Fruit fly (Drosophila melanogaster) whole organism, wandering third instar larva: ENCODE results near the gene Reck.

Source experiments
- Abd-B ChIP-seq: fragments of >200 bp; optimal IDR thresholded peaks from 2 replicates; lab custom pipeline; 2017; ENCODE audit warnings: missing biosample characterization, missing genetic modification characterization
- CG32264 ChIP-seq: fragments of 200-800 bp; sonication (Bioruptor generic); optimal IDR thresholded peaks from 2 replicates; lab custom pipeline; 2016; ENCODE audit warnings: missing biosample characterization, missing genetic modification characterization
- CG9705 ChIP-seq: fragments of 200-800 bp; sonication (Bioruptor generic); optimal IDR thresholded peaks from 2 replicates; lab custom pipeline; 2018; ENCODE audit warnings: missing biosample characterization, mild to moderate bottlenecking, missing genetic modification characterization
- CrebA ChIP-seq: fragments of 200-800 bp; sonication (Bioruptor generic); optimal IDR thresholded peaks from 2 replicates; lab custom pipeline; 2016; ENCODE audit warnings: missing biosample characterization, mild to moderate bottlenecking, missing genetic modification characterization, borderline replicate concordance
- Dfd ChIP-seq: fragments of >200 bp; optimal IDR thresholded peaks from 2 replicates; lab custom pipeline; 2017; ENCODE audit warnings: missing biosample characterization, missing genetic modification characterization
- Dif ChIP-seq: fragments of 200-275, 200-300 bp; sonication (Bioruptor generic); optimal IDR thresholded peaks from 2 replicates; lab custom pipeline; 2018; ENCODE audit warnings: missing biosample characterization, missing genetic modification characterization; ENCODE audit not compliant: partially characterized antibody
- GATAd ChIP-seq: sonication (Bioruptor generic); optimal IDR thresholded peaks from 2 replicates; lab custom pipeline; 2016; ENCODE audit warnings: missing biosample characterization, missing genetic modification characterization
- HLH106 ChIP-seq: fragments of 200-800 bp; optimal IDR thresholded peaks from 3 replicates; lab custom pipeline; 2019; ENCODE audit warnings: missing biosample characterization, mild to moderate bottlenecking, missing genetic modification characterization, moderate library complexity
- Hnf4 ChIP-seq: fragments of 200-800 bp; sonication (Bioruptor generic); optimal IDR thresholded peaks from 2 replicates; lab custom pipeline; 2016; ENCODE audit warnings: missing biosample characterization, mild to moderate bottlenecking, missing genetic modification characterization
- Hr78 ChIP-seq: fragments of >200 bp; optimal IDR thresholded peaks from 2 replicates; lab custom pipeline; 2017; ENCODE audit warnings: missing biosample characterization, missing genetic modification characterization
- Hr83 ChIP-seq: fragments of 200-300 bp; sonication (Bioruptor generic); optimal IDR thresholded peaks from 2 replicates; lab custom pipeline; 2016; ENCODE audit warnings: missing biosample characterization, mild to moderate bottlenecking, missing genetic modification characterization, moderate library complexity; ENCODE audit not compliant: poor library complexity, severe bottlenecking
- Jra ChIP-seq: sonication (Bioruptor generic); optimal IDR thresholded peaks from 2 replicates; lab custom pipeline; 2016; ENCODE audit warnings: missing biosample characterization, missing genetic modification characterization
- Mio ChIP-seq: sonication (Bioruptor generic); optimal IDR thresholded peaks from 2 replicates; lab custom pipeline; 2016; ENCODE audit warnings: missing biosample characterization, missing genetic modification characterization
- Myc ChIP-seq: fragments of >200 bp; optimal IDR thresholded peaks from 2 replicates; lab custom pipeline; 2017
- N ChIP-seq: fragments of >200 bp; optimal IDR thresholded peaks from 2 replicates; lab custom pipeline; 2018; ENCODE audit warnings: missing biosample characterization, missing external identifiers, missing genetic modification characterization
- OdsH ChIP-seq: fragments of 200-800 bp; sonication (Bioruptor generic); optimal IDR thresholded peaks from 2 replicates; lab custom pipeline; 2016; ENCODE audit warnings: missing biosample characterization, mild to moderate bottlenecking, missing genetic modification characterization
- Rel ChIP-seq, 2 experiments: fragments of 200-800 bp; sonication (Bioruptor generic) in 1 of 2; optimal IDR thresholded peaks; 2 replicates in 1 of 2; 3 replicates in 1 of 2; lab custom pipeline; 2016 to 2019; ENCODE audit warnings: mild to moderate bottlenecking in 2 of 2, missing biosample characterization in 2 of 2, missing genetic modification characterization in 2 of 2, moderate library complexity in 1 of 2
- Sp1 ChIP-seq: fragments of 200-800 bp; sonication (Bioruptor generic); optimal IDR thresholded peaks from 3 replicates; lab custom pipeline; 2019; ENCODE audit warnings: missing biosample characterization, mild to moderate bottlenecking, missing genetic modification characterization, moderate library complexity
- Vsx2 ChIP-seq: fragments of 200-300, 225-300 bp; sonication (Bioruptor generic); optimal IDR thresholded peaks from 2 replicates; lab custom pipeline; 2018; ENCODE audit warnings: missing biosample characterization, missing genetic modification characterization; ENCODE audit not compliant: partially characterized antibody
- br ChIP-seq: fragments of 200-800 bp; sonication (Bioruptor generic); optimal IDR thresholded peaks from 2 replicates; lab custom pipeline; 2016; ENCODE audit warnings: missing biosample characterization, missing genetic modification characterization
- brk ChIP-seq: fragments of 200-800 bp; sonication (Bioruptor generic); optimal IDR thresholded peaks from 2 replicates; lab custom pipeline; 2016; ENCODE audit warnings: missing biosample characterization, mild to moderate bottlenecking, missing genetic modification characterization
- dl ChIP-seq, 2 experiments: fragments of 175-275, 200-275 bp in 1 of 2; fragments of 200-275 bp in 1 of 2; sonication (Bioruptor generic); optimal IDR thresholded peaks; lab custom pipeline; 2018; ENCODE audit warnings: mild to moderate bottlenecking in 2 of 2, missing biosample characterization in 2 of 2, missing genetic modification characterization in 2 of 2, moderate library complexity in 2 of 2; ENCODE audit not compliant: partially characterized antibody in 2 of 2, insufficient read depth in 1 of 2
- dmrt93B ChIP-seq: fragments of 200-800 bp; sonication (Bioruptor generic); optimal IDR thresholded peaks from 2 replicates; lab custom pipeline; 2018; ENCODE audit warnings: missing biosample characterization, mild to moderate bottlenecking, missing genetic modification characterization
- dsf ChIP-seq: sonication (Bioruptor generic); optimal IDR thresholded peaks from 2 replicates; lab custom pipeline; 2016; ENCODE audit warnings: missing biosample characterization, missing genetic modification characterization, borderline replicate concordance
- ey ChIP-seq: fragments of 200-800 bp; sonication (Bioruptor generic); optimal IDR thresholded peaks from 2 replicates; lab custom pipeline; 2016; ENCODE audit warnings: missing biosample characterization, missing genetic modification characterization
- foxo ChIP-seq, 2 experiments: fragments of 200-800 bp; sonication (Bioruptor generic); optimal IDR thresholded peaks; 2 replicates in 1 of 2; 3 replicates in 1 of 2; lab custom pipeline; 2016 to 2017; ENCODE audit warnings: missing biosample characterization in 2 of 2, missing genetic modification characterization in 2 of 2
- fru ChIP-seq: fragments of 200-800 bp; sonication (Bioruptor generic); optimal IDR thresholded peaks from 3 replicates; lab custom pipeline; 2016; ENCODE audit warnings: missing biosample characterization, mild to moderate bottlenecking, missing genetic modification characterization
- h ChIP-seq: fragments of 200-800 bp; sonication (Bioruptor generic); optimal IDR thresholded peaks from 3 replicates; lab custom pipeline; 2016; ENCODE audit warnings: missing biosample characterization, mild to moderate bottlenecking, missing genetic modification characterization
- jim ChIP-seq: fragments of 175-275, 200-325 bp; sonication (Bioruptor generic); optimal IDR thresholded peaks from 2 replicates; lab custom pipeline; 2016; ENCODE audit warnings: missing biosample characterization, mild to moderate bottlenecking, missing genetic modification characterization
- lola ChIP-seq: fragments of >200 bp; optimal IDR thresholded peaks from 2 replicates; lab custom pipeline; 2017; ENCODE audit warnings: missing biosample characterization, missing genetic modification characterization
- pan ChIP-seq: fragments of >200 bp; optimal IDR thresholded peaks from 2 replicates; lab custom pipeline; 2017
- psq ChIP-seq: fragments of 200-800 bp; sonication (Bioruptor generic); optimal IDR thresholded peaks from 3 replicates; lab custom pipeline; 2017; ENCODE audit warnings: missing biosample characterization, mild to moderate bottlenecking, missing genetic modification characterization, moderate library complexity
- rgr ChIP-seq: fragments of 200-800 bp; sonication (Bioruptor generic); optimal IDR thresholded peaks from 3 replicates; lab custom pipeline; 2016; ENCODE audit warnings: missing biosample characterization, mild to moderate bottlenecking, missing genetic modification characterization
- sage ChIP-seq: fragments of 200-800 bp; sonication (Bioruptor generic); optimal IDR thresholded peaks from 2 replicates; lab custom pipeline; 2016; ENCODE audit warnings: missing biosample characterization, mild to moderate bottlenecking, missing genetic modification characterization
- sv ChIP-seq: fragments of 200-800 bp; sonication (Bioruptor generic); optimal IDR thresholded peaks from 3 replicates; lab custom pipeline; 2016; ENCODE audit warnings: missing biosample characterization, missing genetic modification characterization
- tai ChIP-seq: sonication (Bioruptor generic); optimal IDR thresholded peaks from 2 replicates; lab custom pipeline; 2016; ENCODE audit warnings: missing biosample characterization, missing genetic modification characterization
- woc ChIP-seq: sonication (Bioruptor generic); optimal IDR thresholded peaks from 2 replicates; lab custom pipeline; 2016; ENCODE audit warnings: missing biosample characterization, mild to moderate bottlenecking, missing genetic modification characterization

The Reck gene

DNA sequence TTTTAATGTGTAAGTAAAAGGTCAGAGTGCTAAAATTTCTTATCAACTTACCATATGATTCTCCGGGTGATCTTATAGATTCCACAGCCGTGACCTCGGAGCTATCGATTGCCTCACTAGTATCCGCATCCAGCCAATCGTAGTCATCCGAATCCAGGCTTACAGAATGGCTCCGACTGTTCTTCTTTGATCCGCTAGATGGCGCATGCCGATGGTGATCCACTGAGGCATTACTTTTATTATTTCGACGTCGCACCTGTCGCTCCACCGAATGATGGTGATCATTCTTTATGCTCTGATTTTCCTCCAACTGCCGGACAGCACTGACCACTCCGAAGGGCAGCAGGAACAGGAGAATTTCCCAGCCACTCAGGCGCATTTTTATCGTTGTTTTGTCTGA is 2.7 kb downstream of the Reck start:
- no peak for TF ChIP-seq Dfd

dm6 chr3L:15010601-15011000 is 3.3 kb downstream of the Reck start:
- TF ChIP-seq tai (GFP tag; lab: Kevin White, UChicago) (no peak), Hnf4 (GFP tag; lab: Kevin White, UChicago) (no peak), pan (lab: Kevin White, UChicago) (no peak), fru (GFP tag; lab: Kevin White, UChicago) (no peak), ey (no peak), Jra (no peak), rgr (GFP tag; lab: Kevin White, UChicago) (no peak), Abd-B (GFP tag; lab: Kevin White, UChicago) (no peak)

dm6 chr3L:15009681-15010080 is 4.2 kb downstream of the Reck start:
- TF ChIP-seq br (GFP tag; lab: Kevin White, UChicago) (no peak), dmrt93B (GFP tag; lab: Kevin White, UChicago) (no peak), N (GFP tag; lab: Kevin White, UChicago) (no peak), Myc (lab: Kevin White, UChicago) (no peak), CG32264 (GFP tag; lab: Kevin White, UChicago) (no peak), fru (GFP tag; lab: Kevin White, UChicago) (no peak), CrebA (GFP tag; lab: Kevin White, UChicago) (no peak), Hr83 (no peak), tai (GFP tag; lab: Kevin White, UChicago) (no peak), Jra (no peak), HLH106 (tag; lab: Kevin White, UChicago) (no peak), dsf (GFP tag; lab: Kevin White, UChicago) (no peak), sage (GFP tag; lab: Kevin White, UChicago) (no peak), OdsH (GFP tag; lab: Kevin White, UChicago) (no peak)

dm6 chr3L:15007271-15007948 is 6.5 kb downstream of the Reck start:
- TF ChIP-seq HLH106 (tag; lab: Kevin White, UChicago) (peak; percentile 24), CrebA (GFP tag; lab: Kevin White, UChicago) (no peak), psq (GFP tag; lab: Kevin White, UChicago) (peak; percentile 7)

DNA sequence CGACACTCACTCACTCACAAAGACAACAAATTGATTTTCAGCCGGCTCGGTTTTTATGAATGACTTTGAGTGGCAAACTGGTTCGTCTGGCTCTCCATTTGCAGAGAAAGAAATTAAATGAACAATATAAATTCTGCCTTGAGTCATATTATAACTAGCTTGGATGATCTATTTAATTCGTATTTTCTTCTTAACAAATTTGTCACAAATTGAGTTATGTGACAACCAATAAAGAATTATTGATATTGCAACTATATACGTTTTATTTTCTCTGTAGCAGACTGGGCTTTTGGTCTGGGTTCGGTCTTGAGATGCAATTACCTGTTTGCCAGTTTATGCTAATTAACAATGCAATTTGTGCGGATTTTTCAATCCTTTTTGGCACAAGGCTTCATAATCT is 7.0 kb downstream of the Reck start:
- TF ChIP-seq tai (GFP tag; lab: Kevin White, UChicago) (no peak), Abd-B (GFP tag; lab: Kevin White, UChicago) (no peak), Sp1 (peak; percentile 23), dsf (GFP tag; lab: Kevin White, UChicago) (no peak), CG9705 (GFP tag; lab: Kevin White, UChicago) (no peak), Jra (peak; percentile 12), Hnf4 (GFP tag; lab: Kevin White, UChicago) (peak; percentile 51), CG32264 (GFP tag; lab: Kevin White, UChicago) (no peak), CrebA (GFP tag; lab: Kevin White, UChicago) (no peak), br (GFP tag; lab: Kevin White, UChicago) (peak; percentile 61), Hr78 (GFP tag; lab: Kevin White, UChicago) (no peak), h (GFP tag; lab: Kevin White, UChicago) (peak; percentile 58), pan (lab: Kevin White, UChicago) (no peak), Rel (GFP tag; optimal IDR thresholded peaks at IDR 0.05; lab: Kevin White, UChicago) (no peak), Rel (tag; optimal IDR thresholded peaks at IDR 0.05; lab: Kevin White, UChicago) (no peak), HLH106 (tag; lab: Kevin White, UChicago) (peak; percentile 40), Hr83 (no peak), jim (GFP tag; lab: Kevin White, UChicago) (no peak), woc (GFP tag; lab: Kevin White, UChicago) (peak; percentile 4), rgr (GFP tag; lab: Kevin White, UChicago) (peak; percentile 44), Myc (lab: Kevin White, UChicago) (no peak), N (GFP tag; lab: Kevin White, UChicago) (no peak), GATAd (no peak), lola (GFP tag; lab: Kevin White, UChicago) (no peak), sv (GFP tag; lab: Kevin White, UChicago) (no peak), brk (GFP tag; lab: Kevin White, UChicago) (no peak), Dfd (no peak), Vsx2 (GFP tag; lab: Kevin White, UChicago) (no peak), Mio (no peak), fru (GFP tag; lab: Kevin White, UChicago) (peak; percentile 70), psq (GFP tag; lab: Kevin White, UChicago) (peak; percentile 11), sage (GFP tag; lab: Kevin White, UChicago) (no peak), ey (peak; percentile 47), dl (GFP tag; optimal IDR thresholded peaks at IDR 0.05; lab: Kevin White, UChicago; ENCODE audit: insufficient read depth in 1 of 2, partially characterized antibody in 2 of 2) (no peak), dmrt93B (GFP tag; lab: Kevin White, UChicago) (no peak), foxo (GFP tag; optimal IDR thresholded peaks at IDR 0.05; lab: Kevin White, UChicago) (peak in 1 of 2 experiments; percentile 75), Dif (GFP tag; lab: Kevin White, UChicago) (no peak)
